Worm (Caenorhabditis elegans): ENCODE results near the gene ltd-1.

The ltd-1 gene

ce11 chrII:8128273-8129039 lies 35.9 kb upstream of the ltd-1 start (continued):
- TF ChIP-seq mxl-3 (GFP tag; optimal IDR thresholded peaks at IDR 0.05): peak; percentile 74

- TF ChIP-seq skn-1 (tag; optimal IDR thresholded peaks at IDR 0.05) (no peak), jun-1 (tag; optimal IDR thresholded peaks at IDR 0.05) (no peak), F44E2.7 (GFP tag; IDR thresholded peaks at IDR 0.05) (no peak), T20F7.1 (GFP tag; optimal IDR thresholded peaks at IDR 0.05) (no peak), zip-11 (GFP tag; IDR thresholded peaks at IDR 0.05) (no peak), hlh-11 (tag; optimal IDR thresholded peaks at IDR 0.05) (no peak), daf-16 (GFP tag; optimal IDR thresholded peaks at IDR 0.05) (no peak), daf-16 (tag; optimal IDR thresholded peaks at IDR 0.05) (no peak), dpl-1 (GFP tag; optimal IDR thresholded peaks at IDR 0.05) (no peak), dve-1 (tag; optimal IDR thresholded peaks at IDR 0.05; ENCODE audit: insufficient read depth) (no peak), dmd-8 (GFP tag; IDR thresholded peaks at IDR 0.05) (no peak), nhr-6 (tag; optimal IDR thresholded peaks at IDR 0.05) (no peak), pqm-1 (tag; optimal IDR thresholded peaks at IDR 0.05) (no peak), cey-2 (tag; optimal IDR thresholded peaks at IDR 0.05; ENCODE audit: borderline replicate concordance, insufficient read depth) (no peak), set-16 (GFP tag; IDR thresholded peaks at IDR 0.05) (no peak), pha-4 (GFP tag; IDR thresholded peaks at IDR 0.05) (no peak), pha-4 (tag; optimal IDR thresholded peaks at IDR 0.05) (no peak)
These were observed 35.2 kb upstream of the ltd-1 start for ce11 chrII:8127794-8128193.

- TF ChIP-seq ces-1 (GFP tag; optimal IDR thresholded peaks at IDR 0.05) (no peak), hlh-30 (tag; optimal IDR thresholded peaks at IDR 0.05; ENCODE audit: insufficient read depth) (peak; percentile 3), F44E2.7 (GFP tag; IDR thresholded peaks at IDR 0.05) (no peak), egl-27 (tag; optimal IDR thresholded peaks at IDR 0.05) (no peak), ctbp-1 (GFP tag; IDR thresholded peaks at IDR 0.05) (no peak), mxl-2 (GFP tag; conservative IDR thresholded peaks at IDR 0.05) (no peak), D1046.2 (GFP tag; IDR thresholded peaks at IDR 0.05) (no peak), T26A8.4 (GFP tag; IDR thresholded peaks at IDR 0.05) (no peak), lin-15B (tag; optimal IDR thresholded peaks at IDR 0.05) (no peak), ama-1 (optimal IDR thresholded peaks at IDR 0.05) (no peak), spr-1 (tag; optimal IDR thresholded peaks at IDR 0.05) (no peak), php-3 (GFP tag; IDR thresholded peaks at IDR 0.05) (peak; percentile 23; the same call in 1 of the 2 replicates), mes-2 (tag; optimal IDR thresholded peaks at IDR 0.05; ENCODE audit: poor library complexity, severe bottlenecking) (peak; percentile 54), ceh-32 (tag; optimal IDR thresholded peaks at IDR 0.05; ENCODE audit: poor library complexity) (no peak), tra-1 (GFP tag; IDR thresholded peaks at IDR 0.05) (no peak), madf-9 (GFP tag; conservative IDR thresholded peaks at IDR 0.05) (no peak), ztf-11 (tag; optimal IDR thresholded peaks at IDR 0.05) (no peak), attf-4 (tag; optimal IDR thresholded peaks at IDR 0.05) (no peak), daf-19 (GFP tag; conservative IDR thresholded peaks at IDR 0.05) (no peak), nhr-11 (tag; optimal IDR thresholded peaks at IDR 0.05) (no peak), zfp-2 (tag; optimal IDR thresholded peaks at IDR 0.05) (no peak), egl-43 (GFP tag; IDR thresholded peaks at IDR 0.05) (no peak), arid-1 (GFP tag; conservative IDR thresholded peaks at IDR 0.05) (no peak), fos-1 (tag; optimal IDR thresholded peaks at IDR 0.05) (no peak), mdt-29 (GFP tag; IDR thresholded peaks at IDR 0.05) (no peak), cey-2 (tag; optimal IDR thresholded peaks at IDR 0.05; ENCODE audit: borderline replicate concordance, insufficient read depth) (no peak), lin-29 (GFP tag; IDR thresholded peaks at IDR 0.05) (no peak), sdz-12 (GFP tag; optimal IDR thresholded peaks at IDR 0.05) (no peak), ztf-7 (tag; optimal IDR thresholded peaks at IDR 0.05) (no peak), lin-38 (GFP tag; IDR thresholded peaks at IDR 0.05) (no peak), T20F7.1 (GFP tag; optimal IDR thresholded peaks at IDR 0.05) (no peak), daf-12 (tag; optimal IDR thresholded peaks at IDR 0.05) (no peak), ceh-82 (tag; optimal IDR thresholded peaks at IDR 0.05) (no peak)
These were observed 34.7 kb upstream of the ltd-1 start for ce11 chrII:8127290-8127689.
